Worm (Caenorhabditis elegans): Measurements from ENCODE around the gene col-104.

col-104 gene

DNA sequence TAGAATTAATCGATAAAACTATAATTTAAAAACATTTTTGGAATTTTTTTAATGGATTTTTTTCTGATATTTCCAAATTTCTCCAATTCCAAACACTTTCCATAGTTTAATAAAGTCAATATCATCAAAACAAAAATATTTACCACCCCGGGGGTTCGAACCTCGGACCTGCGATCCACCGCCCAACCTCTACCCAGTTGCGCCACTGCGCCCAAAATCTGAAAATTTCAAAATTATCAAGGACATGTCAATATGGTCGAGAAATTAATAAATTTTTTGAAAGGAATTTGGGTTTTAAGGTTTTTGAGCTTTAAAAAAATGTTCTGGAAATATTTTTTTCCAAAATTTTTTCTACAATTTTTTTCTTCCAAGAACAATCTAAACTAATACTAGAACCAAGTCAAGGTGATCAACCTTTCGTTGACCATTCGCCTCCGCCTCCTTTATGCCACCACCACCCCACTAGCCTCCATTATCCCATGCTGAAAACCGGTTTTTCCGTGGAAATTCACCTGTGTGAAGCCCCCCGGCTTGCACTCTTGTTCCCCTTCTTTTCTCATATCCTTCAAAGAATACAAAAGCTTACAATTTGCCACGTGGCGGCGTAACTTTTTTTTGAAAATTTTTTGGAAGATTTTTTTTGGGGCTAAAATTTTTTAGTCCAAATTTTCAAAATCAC is 26.6 kb upstream of the col-104 start:
- no peak for TF ChIP-seq unc-130 (tag; optimal IDR thresholded peaks at IDR 0.05)
- peak; percentile 37 for TF ChIP-seq blmp-1 (tag; optimal IDR thresholded peaks at IDR 0.05)

ce11 chrIV:1380350-1380749 is 25.2 kb upstream of the col-104 start:
- TF ChIP-seq nhr-11 (tag; optimal IDR thresholded peaks at IDR 0.05), result no peak
- TF ChIP-seq ets-5 (GFP tag; IDR thresholded peaks at IDR 0.05), result no peak
- no peak for TF ChIP-seq rnt-1 (tag; optimal IDR thresholded peaks at IDR 0.05)
- no peak for TF ChIP-seq lin-39 (tag; optimal IDR thresholded peaks at IDR 0.05)
- no peak for TF ChIP-seq irx-1 (tag; optimal IDR thresholded peaks at IDR 0.05)
- no peak for TF ChIP-seq Y116A8C.19 (tag; optimal IDR thresholded peaks at IDR 0.05; ENCODE audit: borderline replicate concordance)
- TF ChIP-seq unc-98 (GFP tag; IDR thresholded peaks at IDR 0.05), result no peak
- no peak for TF ChIP-seq elt-2 (tag; optimal IDR thresholded peaks at IDR 0.05)
- no peak for TF ChIP-seq tlp-1 (tag; optimal IDR thresholded peaks at IDR 0.05)
- TF ChIP-seq C34B4.2 (tag; optimal IDR thresholded peaks at IDR 0.05), result no peak
- no peak for TF ChIP-seq aly-2 (tag; optimal IDR thresholded peaks at IDR 0.05)
- no peak for TF ChIP-seq C04F5.9 (tag; optimal IDR thresholded peaks at IDR 0.05)
- no peak for TF ChIP-seq ceh-63 (GFP tag; optimal IDR thresholded peaks at IDR 0.05)
- no peak for TF ChIP-seq grh-1 (GFP tag; IDR thresholded peaks at IDR 0.05)
- no peak for TF ChIP-seq unc-86 (tag; optimal IDR thresholded peaks at IDR 0.05)
- TF ChIP-seq dpl-1 (GFP tag; optimal IDR thresholded peaks at IDR 0.05), result no peak
- no peak for TF ChIP-seq fkh-10 (GFP tag; optimal IDR thresholded peaks at IDR 0.05)
- TF ChIP-seq nhr-20 (tag; optimal IDR thresholded peaks at IDR 0.05), result no peak

ce11 chrIV:1378954-1379353 is 23.8 kb upstream of the col-104 start:
- TF ChIP-seq elt-2 (tag; optimal IDR thresholded peaks at IDR 0.05) (peak; percentile 92), zip-4 (GFP tag; optimal IDR thresholded peaks at IDR 0.05) (no peak), xbp-1 (tag; optimal IDR thresholded peaks at IDR 0.05) (no peak), ceh-88 (GFP tag; IDR thresholded peaks at IDR 0.05) (no peak), lin-14 (GFP tag; optimal IDR thresholded peaks at IDR 0.05) (no peak), jun-1 (tag; optimal IDR thresholded peaks at IDR 0.05) (peak; percentile 20), pqm-1 (tag; optimal IDR thresholded peaks at IDR 0.05) (peak; percentile 77), unc-130 (tag; optimal IDR thresholded peaks at IDR 0.05) (no peak), nhr-47 (tag; optimal IDR thresholded peaks at IDR 0.05) (no peak), ets-5 (GFP tag; IDR thresholded peaks at IDR 0.05) (no peak), lin-35 (GFP tag; optimal IDR thresholded peaks at IDR 0.05) (peak in 1 of 2 experiments; percentile 25)

- TF ChIP-seq blmp-1 (tag; optimal IDR thresholded peaks at IDR 0.05), result peak; percentile 5
- no peak for TF ChIP-seq nhr-11 (tag; optimal IDR thresholded peaks at IDR 0.05)
- no peak for TF ChIP-seq zip-4 (GFP tag; optimal IDR thresholded peaks at IDR 0.05)
- no peak for TF ChIP-seq nhr-76 (tag; optimal IDR thresholded peaks at IDR 0.05)
- TF ChIP-seq fos-1 (tag; optimal IDR thresholded peaks at IDR 0.05), result no peak
- peak; percentile 79 for TF ChIP-seq ceh-8 (GFP tag; optimal IDR thresholded peaks at IDR 0.05)
- TF ChIP-seq nhr-85 (tag), result no peak
Measured at ce11 chrIV:1377699-1378098, 22.6 kb upstream of the col-104 start.

- TF ChIP-seq fkh-10 (GFP tag; optimal IDR thresholded peaks at IDR 0.05) (no peak), irx-1 (tag; optimal IDR thresholded peaks at IDR 0.05) (no peak), unc-130 (tag; optimal IDR thresholded peaks at IDR 0.05) (no peak), pag-3 (tag; optimal IDR thresholded peaks at IDR 0.05; ENCODE audit: borderline replicate concordance, insufficient read depth) (no peak), aly-2 (tag; optimal IDR thresholded peaks at IDR 0.05) (no peak), pqm-1 (tag; optimal IDR thresholded peaks at IDR 0.05) (no peak), nhr-237 (tag; optimal IDR thresholded peaks at IDR 0.05) (no peak)
Measured at ce11 chrIV:1375289-1375688, 20.2 kb upstream of the col-104 start.
